Worm (Caenorhabditis elegans) whole organism, L4 larva: Measurements from ENCODE around the gene C07A9.5.
A peak's percentile ranks its signal among the peaks of the same experiment; 100 is the strongest.

Source experiments
- D1046.2 ChIP-seq: fragments of 200-800 bp; sonication (Bioruptor generic); IDR thresholded peaks from 2 replicates; pipeline ENCODE4 v1.3.6; 2022; ENCODE audit warnings: missing genetic modification characterization, missing compliant biosample characterization
- F26F4.8 ChIP-seq: fragments of 200-800 bp; sonication (Bioruptor generic); conservative IDR thresholded peaks from 2 replicates; pipeline ENCODE4 v1.3.6; 2022; ENCODE audit warnings: missing genetic modification characterization, missing compliant biosample characterization
- Y105C5A.15 ChIP-seq: fragments of 200-800 bp; sonication (Bioruptor generic); IDR thresholded peaks from 2 replicates; pipeline ENCODE4 v1.3.6; 2022; ENCODE audit warnings: missing genetic modification characterization, missing compliant biosample characterization
- Y48G9A.11 ChIP-seq: fragments of 200-800 bp; sonication (Bioruptor generic); IDR thresholded peaks from 2 replicates; pipeline ENCODE4 v1.3.6; 2022; ENCODE audit warnings: missing genetic modification reagents, missing genetic modification characterization, missing compliant biosample characterization
- ZK546.5 ChIP-seq, 2 experiments: sonication (generic microtip); optimal IDR thresholded peaks; 2 replicates each; lab custom pipeline; 2017; ENCODE audit warnings: missing biosample characterization in 2 of 2, missing genetic modification characterization in 2 of 2
- aha-1 ChIP-seq: fragments of 150-350 bp; peaks from one replicate; lab custom pipeline; 2014; ENCODE audit warnings: missing biosample characterization, missing genetic modification characterization
- aly-2 ChIP-seq: sonication (generic microtip); optimal IDR thresholded peaks from 2 replicates; lab custom pipeline; 2018; ENCODE audit warnings: missing biosample characterization, missing genetic modification characterization
- ama-1 ChIP-seq: fragments of 150-350 bp; optimal IDR thresholded peaks from 2 replicates; lab custom pipeline; 2014; ENCODE audit warnings: inconsistent platforms, mixed read lengths
- attf-4 ChIP-seq: sonication (generic microtip); optimal IDR thresholded peaks from 3 replicates; lab custom pipeline; 2017; ENCODE audit warnings: missing biosample characterization, missing genetic modification characterization
- ceh-20 ChIP-seq: fragments of 200-800 bp; sonication (Bioruptor generic); IDR thresholded peaks from 2 replicates; pipeline ENCODE4 v1.3.6; 2022; ENCODE audit warnings: missing genetic modification reagents, missing genetic modification characterization, missing compliant biosample characterization
- ceh-62 ChIP-seq: sonication (generic microtip); optimal IDR thresholded peaks from 2 replicates; lab custom pipeline; 2017; ENCODE audit warnings: missing biosample characterization, missing genetic modification characterization
- cey-2 ChIP-seq: sonication (generic microtip); optimal IDR thresholded peaks from 3 replicates; lab custom pipeline; 2017; ENCODE audit warnings: missing genetic modification characterization, mild to moderate bottlenecking, missing compliant biosample characterization, antibody characterized with exemption, borderline replicate concordance; ENCODE audit not compliant: insufficient read depth
- ctbp-1 ChIP-seq: fragments of 200-800 bp; sonication (Bioruptor generic); IDR thresholded peaks from 2 replicates; pipeline ENCODE4 v1.3.6; 2022; ENCODE audit warnings: missing genetic modification reagents, missing genetic modification characterization, missing compliant biosample characterization
- daf-16 ChIP-seq, 3 experiments: sonication (generic microtip); optimal IDR thresholded peaks; 2 replicates each; lab custom pipeline; 2016 to 2017; ENCODE audit warnings: missing genetic modification characterization in 3 of 3, missing genetic modification reagents in 3 of 3, mild to moderate bottlenecking in 2 of 3, missing compliant biosample characterization in 2 of 3, missing biosample characterization in 1 of 3, moderate library complexity in 1 of 3
- dmd-6 ChIP-seq: fragments of 200-800 bp; sonication (Bioruptor generic); IDR thresholded peaks from 2 replicates; pipeline ENCODE4 v1.3.6; 2022; ENCODE audit warnings: missing genetic modification reagents, missing genetic modification characterization, missing compliant biosample characterization
- dpl-1 ChIP-seq: fragments of 150-350 bp; optimal IDR thresholded peaks from 2 replicates; lab custom pipeline; 2014; ENCODE audit warnings: missing biosample characterization, missing genetic modification reagents, missing genetic modification characterization
- dve-1 ChIP-seq: sonication (generic microtip); optimal IDR thresholded peaks from 2 replicates; lab custom pipeline; 2017; ENCODE audit warnings: antibody characterized with exemption, mild to moderate bottlenecking, missing genetic modification characterization, missing compliant biosample characterization; ENCODE audit not compliant: insufficient read depth
- gei-8 ChIP-seq: fragments of 200-800 bp; sonication (Bioruptor generic); optimal IDR thresholded peaks from 2 replicates; lab custom pipeline; 2018; ENCODE audit warnings: mild to moderate bottlenecking, missing genetic modification characterization, missing compliant biosample characterization
- lin-38 ChIP-seq: fragments of 200-800 bp; sonication (Bioruptor generic); IDR thresholded peaks from 2 replicates; pipeline ENCODE4 v1.3.6; 2022; ENCODE audit warnings: missing genetic modification reagents, missing genetic modification characterization, missing compliant biosample characterization
- lin-39 ChIP-seq: fragments of 150-350 bp; optimal IDR thresholded peaks from 2 replicates; lab custom pipeline; 2014; ENCODE audit warnings: missing biosample characterization, missing genetic modification reagents, missing genetic modification characterization
- madf-9 ChIP-seq: fragments of 200-800 bp; sonication (Bioruptor generic); conservative IDR thresholded peaks from 2 replicates; pipeline ENCODE4 v1.3.6; 2022; ENCODE audit warnings: missing genetic modification reagents, missing genetic modification characterization, missing compliant biosample characterization
- mep-1 ChIP-seq: fragments of 150-350 bp; sonication (generic microtip); optimal IDR thresholded peaks from 3 replicates; lab custom pipeline; 2014; ENCODE audit warnings: missing biosample characterization, missing genetic modification characterization
- mes-2 ChIP-seq: sonication (generic microtip); optimal IDR thresholded peaks from 2 replicates; lab custom pipeline; 2016; ENCODE audit warnings: missing genotype, mild to moderate bottlenecking, missing genetic modification characterization, missing compliant biosample characterization; ENCODE audit not compliant: poor library complexity, severe bottlenecking
- mxl-3 ChIP-seq: fragments of 200-800 bp; sonication (Bioruptor generic); optimal IDR thresholded peaks from 2 replicates; lab custom pipeline; 2018; ENCODE audit warnings: mild to moderate bottlenecking, missing genetic modification characterization, missing compliant biosample characterization
- nhr-102 ChIP-seq: sonication (generic microtip); optimal IDR thresholded peaks from 2 replicates; lab custom pipeline; 2016; ENCODE audit warnings: mild to moderate bottlenecking, missing genetic modification characterization, moderate library complexity, missing compliant biosample characterization
- nhr-111 ChIP-seq: fragments of 200-800 bp; sonication (Bioruptor generic); optimal IDR thresholded peaks from 2 replicates; lab custom pipeline; 2018; ENCODE audit warnings: mild to moderate bottlenecking, missing genetic modification characterization, missing compliant biosample characterization
- nhr-28 ChIP-seq: fragments of 150-350 bp; optimal IDR thresholded peaks from 2 replicates; lab custom pipeline; 2014; ENCODE audit warnings: missing biosample characterization, missing genetic modification characterization
- nhr-48 ChIP-seq: sonication (generic microtip); optimal IDR thresholded peaks from 2 replicates; lab custom pipeline; 2016; ENCODE audit warnings: mild to moderate bottlenecking, missing genetic modification characterization, missing compliant biosample characterization
- nhr-77 ChIP-seq: fragments of 150-350 bp; optimal IDR thresholded peaks from 2 replicates; lab custom pipeline; 2014; ENCODE audit warnings: missing biosample characterization, missing genetic modification characterization
- pqm-1 ChIP-seq: sonication (generic microtip); optimal IDR thresholded peaks from 2 replicates; lab custom pipeline; 2017; ENCODE audit warnings: missing biosample characterization, missing genetic modification characterization
- set-16 ChIP-seq: fragments of 200-800 bp; sonication (Bioruptor generic); IDR thresholded peaks from 2 replicates; pipeline ENCODE4 v1.3.6; 2022; ENCODE audit warnings: missing genetic modification reagents, missing genetic modification characterization, missing compliant biosample characterization
- skn-1 ChIP-seq: fragments of 150-350 bp; optimal IDR thresholded peaks from 2 replicates; lab custom pipeline; 2014; ENCODE audit warnings: missing biosample characterization, missing genetic modification characterization
- spr-3 ChIP-seq: fragments of 200-800 bp; sonication (Bioruptor generic); optimal IDR thresholded peaks from 2 replicates; lab custom pipeline; 2018; ENCODE audit warnings: mild to moderate bottlenecking, missing genetic modification characterization, missing compliant biosample characterization
- unc-39 ChIP-seq: sonication (generic microtip); optimal IDR thresholded peaks from 2 replicates; lab custom pipeline; 2017; ENCODE audit warnings: missing biosample characterization, missing genetic modification characterization
- unc-62 ChIP-seq, 3 experiments: fragments of 150-350 bp in 1 of 3; sonication (generic microtip); optimal IDR thresholded peaks in 2 of 3; peaks in 1 of 3; 1 replicate in 1 of 3; 2 replicates in 2 of 3; lab custom pipeline; 2014 to 2017; ENCODE audit warnings: missing biosample characterization in 3 of 3, missing genetic modification characterization in 3 of 3, missing genetic modification reagents in 3 of 3, missing genotype in 1 of 3
- zfp-3 ChIP-seq: fragments of 200-800 bp; sonication (Bioruptor generic); conservative IDR thresholded peaks from 2 replicates; pipeline ENCODE4 v1.3.6; 2022; ENCODE audit warnings: missing genetic modification reagents, missing genetic modification characterization, missing compliant biosample characterization
- zip-11 ChIP-seq: fragments of 200-800 bp; sonication (Bioruptor generic); IDR thresholded peaks from 2 replicates; pipeline ENCODE4 v1.3.6; 2022; ENCODE audit warnings: missing genetic modification characterization, missing compliant biosample characterization
- ztf-11 ChIP-seq: fragments of 150-350 bp; optimal IDR thresholded peaks from 2 replicates; lab custom pipeline; 2014; ENCODE audit warnings: missing biosample characterization, missing genetic modification characterization

Gene C07A9.5

ce11 chrIII:9645099-9645498 is 37.5 kb downstream of the C07A9.5 start:
- TF ChIP-seq nhr-28 (tag; lab: Kevin White, UChicago) (peak; percentile 4), attf-4 (tag; lab: Kevin White, UChicago) (no peak)

- TF ChIP-seq cey-2 (tag; lab: Kevin White, UChicago) (no peak), skn-1 (tag; lab: Kevin White, UChicago) (no peak), unc-39 (no peak), nhr-48 (peak; percentile 29), ZK546.5 (tag; optimal IDR thresholded peaks at IDR 0.05; lab: Kevin White, UChicago) (no peak), F26F4.8 (no peak), ctbp-1 (GFP tag; lab: Robert Waterston, UW) (no peak), aly-2 (no peak)
These were observed 40.5 kb downstream of the C07A9.5 start for ce11 chrIII:9642110-9642509.

- TF ChIP-seq lin-38 (GFP tag; lab: Robert Waterston, UW) (no peak), zip-11 (GFP tag; lab: Robert Waterston, UW) (no peak), mxl-3 (GFP tag; lab: Kevin White, UChicago) (no peak), ceh-62 (no peak), aha-1 (peak; percentile 13), set-16 (GFP tag; lab: Robert Waterston, UW) (peak; percentile 85), madf-9 (no peak), Y105C5A.15 (GFP tag; lab: Robert Waterston, UW) (no peak)
These were observed 43.2 kb downstream of the C07A9.5 start for ce11 chrIII:9639281-9640050.

ce11 chrIII:9638159-9638754 is 44.4 kb downstream of the C07A9.5 start:
- TF ChIP-seq aha-1 (peak; percentile 72), dve-1 (tag; lab: Kevin White, UChicago) (peak; percentile 65), mxl-3 (GFP tag; lab: Kevin White, UChicago) (peak; percentile 72), nhr-28 (tag; lab: Kevin White, UChicago) (peak; percentile 92), nhr-77 (peak; percentile 42), ama-1 (no peak), unc-39 (no peak), daf-16 (GFP tag; optimal IDR thresholded peaks at IDR 0.05; lab: Kevin White, UChicago) (no peak), daf-16 (tag; optimal IDR thresholded peaks at IDR 0.05; lab: Kevin White, UChicago) (peak; percentile 49), nhr-48 (peak; percentile 50), ceh-20 (GFP tag; lab: Robert Waterston, UW) (no peak), nhr-102 (tag; lab: Kevin White, UChicago) (peak; percentile 6), dmd-6 (GFP tag; lab: Robert Waterston, UW) (peak; percentile 72), unc-62 (GFP tag; optimal IDR thresholded peaks at IDR 0.05 in 1 of 2; lab: Kevin White, UChicago) (peak in 1 of 2 experiments; percentile 82), unc-62 (tag; optimal IDR thresholded peaks at IDR 0.05; lab: Kevin White, UChicago) (no peak), mes-2 (tag; lab: Kevin White, UChicago) (peak; percentile 10), pqm-1 (tag; lab: Kevin White, UChicago) (peak; percentile 99), zfp-3 (GFP tag; lab: Robert Waterston, UW) (no peak)

ce11 chrIII:9637016-9637415 is 45.6 kb downstream of the C07A9.5 start, which contains the start of gene gei-13:
gei-13 (minus strand) TSS chrIII:9637116.
- TF ChIP-seq mep-1 (tag; lab: Kevin White, UChicago) = no peak
- TF ChIP-seq spr-3 = no peak
- no peak for TF ChIP-seq Y105C5A.15 (GFP tag; lab: Robert Waterston, UW)
- TF ChIP-seq gei-8 (GFP tag; lab: Kevin White, UChicago) = no peak
- no peak for TF ChIP-seq Y48G9A.11 (GFP tag; lab: Robert Waterston, UW)
- TF ChIP-seq aha-1 = no peak
- TF ChIP-seq nhr-111 (GFP tag; lab: Kevin White, UChicago) = no peak
- no peak for TF ChIP-seq D1046.2 (GFP tag; lab: Robert Waterston, UW)
- no peak for TF ChIP-seq lin-39 (tag; lab: Kevin White, UChicago)
- TF ChIP-seq dpl-1 (GFP tag; lab: Kevin White, UChicago) = no peak
- no peak for TF ChIP-seq ztf-11 (tag; lab: Kevin White, UChicago)
- TF ChIP-seq, all 104 proteins: peak for 0
